Worm (Caenorhabditis elegans): ENCODE data around the gene R10E4.11.

Gene R10E4.11

DNA sequence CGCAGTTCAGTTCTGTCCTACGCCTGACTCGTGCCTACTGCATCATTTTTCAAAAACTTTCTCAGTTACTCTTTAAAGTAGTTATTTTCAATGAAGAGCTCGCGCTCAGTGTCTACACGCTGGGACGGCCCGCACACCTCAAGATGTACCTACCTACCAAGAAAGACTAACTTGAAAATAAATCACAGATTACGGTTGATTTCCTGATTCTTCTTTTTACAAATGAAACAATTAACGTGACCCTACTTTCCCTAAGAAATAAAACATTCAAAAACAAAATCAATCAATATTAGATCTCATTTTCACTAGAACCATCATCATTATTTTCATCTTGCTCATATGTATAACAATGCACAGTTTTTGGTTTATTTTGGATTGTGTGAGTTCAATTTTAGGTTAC is 20.6 kb upstream of the R10E4.11 start, which contains the start of gene H38K22.7:
H38K22.7 (plus strand) TSS at position 301 of the 400 bp plus-strand sequence.
- TF ChIP-seq unc-130 (GFP tag; optimal IDR thresholded peaks at IDR 0.05): no peak
- TF ChIP-seq nhr-80 (tag; optimal IDR thresholded peaks at IDR 0.05): no peak
- TF ChIP-seq mel-28 (tag; optimal IDR thresholded peaks at IDR 0.05; ENCODE audit: borderline replicate concordance): no peak
- no peak for TF ChIP-seq rec-8 (tag; optimal IDR thresholded peaks at IDR 0.05)
- no peak for TF ChIP-seq snpc-1.1 (tag; optimal IDR thresholded peaks at IDR 0.05; ENCODE audit: insufficient read depth)
- no peak for TF ChIP-seq chd-7 (tag; optimal IDR thresholded peaks at IDR 0.05)
- no peak for TF ChIP-seq ceh-27 (GFP tag; optimal IDR thresholded peaks at IDR 0.05)
- no peak for TF ChIP-seq cebp-2 (GFP tag; IDR thresholded peaks at IDR 0.05)
- TF ChIP-seq bed-2 (GFP tag; IDR thresholded peaks at IDR 0.05): no peak
- no peak for TF ChIP-seq snpc-3.4 (tag; optimal IDR thresholded peaks at IDR 0.05)

DNA sequence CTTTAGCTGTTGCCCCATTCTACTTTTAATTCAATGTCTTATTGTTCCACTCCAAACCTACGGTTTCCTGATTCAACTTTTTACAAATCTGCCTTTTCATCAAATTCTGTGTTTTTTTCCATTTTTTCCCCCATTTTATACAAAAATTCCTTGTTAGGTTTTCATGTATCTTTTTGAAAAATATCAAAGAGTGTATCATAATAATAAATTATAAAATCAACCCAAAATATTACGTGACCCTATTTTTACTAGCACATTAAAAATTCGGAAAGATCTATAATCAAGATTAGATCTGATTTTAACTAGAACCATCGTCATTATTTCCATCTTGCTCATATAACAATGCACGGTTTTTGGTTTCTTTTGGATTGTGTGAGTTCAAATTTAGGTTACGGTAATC is 19.3 kb upstream of the R10E4.11 start, which contains the start of gene H38K22.6:
H38K22.6 (plus strand) TSS at position 301 of the 400 bp plus-strand sequence.
- TF ChIP-seq D2030.7 (GFP tag; IDR thresholded peaks at IDR 0.05) (no peak), repo-1 (tag; optimal IDR thresholded peaks at IDR 0.05) (no peak)

DNA sequence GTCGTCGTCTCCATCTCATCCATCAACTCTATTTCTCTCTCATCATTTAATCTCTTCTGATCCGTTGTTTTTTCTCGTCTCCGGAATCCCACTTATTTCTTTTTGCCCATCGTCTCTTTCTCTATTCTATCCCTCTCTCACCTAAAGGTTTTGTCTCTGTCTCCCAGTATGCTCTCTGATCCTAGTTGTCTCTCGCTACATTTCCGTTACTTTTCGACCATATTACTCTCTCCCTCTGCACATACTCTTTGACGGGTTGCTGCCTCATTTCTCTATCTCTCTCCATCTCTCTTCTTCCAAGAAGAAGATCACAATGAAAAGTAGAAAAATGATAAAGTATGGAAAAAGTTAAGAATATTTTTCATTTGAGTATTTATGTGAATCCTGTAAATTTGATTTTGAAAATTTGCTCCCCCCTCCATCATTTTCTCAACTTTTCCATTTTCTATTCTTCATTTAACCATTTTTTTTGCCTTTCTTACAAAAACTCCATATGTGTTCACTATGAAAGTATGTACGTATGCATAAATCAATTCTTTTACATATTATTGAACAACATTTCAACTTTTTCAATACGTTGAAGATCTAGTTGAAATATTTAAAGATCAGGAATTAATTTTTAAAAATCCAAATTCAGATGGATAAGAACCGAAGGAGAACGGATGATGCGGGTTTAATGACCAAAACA is 16.4 kb upstream of the R10E4.11 start, which contains the start of gene tag-131:
tag-131 (plus strand) TSS at position 638 of the 688 bp plus-strand sequence.
- no peak for TF ChIP-seq sptf-2 (GFP tag; optimal IDR thresholded peaks at IDR 0.05)
- no peak for TF ChIP-seq attf-5 (GFP tag; optimal IDR thresholded peaks at IDR 0.05)
- no peak for TF ChIP-seq B0261.1 (tag; optimal IDR thresholded peaks at IDR 0.05)
- TF ChIP-seq B0336.3 (GFP tag; IDR thresholded peaks at IDR 0.05): no peak
- peak; percentile 20; the same call in 1 of the 2 replicates for TF ChIP-seq hmg-1.2 (GFP tag; IDR thresholded peaks at IDR 0.05)

DNA sequence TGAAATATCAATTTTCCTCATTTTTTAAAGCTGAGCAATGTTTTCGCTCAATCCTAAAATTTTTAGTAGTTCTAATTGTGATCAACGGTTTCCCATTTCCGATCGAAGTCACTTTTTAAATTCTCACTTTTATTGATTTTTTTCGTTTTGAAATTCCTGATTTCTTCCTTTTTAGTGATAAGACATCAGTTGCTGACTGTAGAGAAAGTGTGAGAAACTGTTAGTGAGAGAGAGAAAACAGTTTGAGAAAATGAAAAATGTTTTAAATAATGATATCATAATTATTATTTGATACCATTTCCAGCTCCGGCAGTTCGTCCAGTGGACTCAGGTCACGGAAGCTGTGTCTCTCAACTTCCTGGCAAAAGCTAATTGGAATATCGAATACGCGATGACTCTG is 13.7 kb upstream of the R10E4.11 start:
- TF ChIP-seq Y95B8A.8 (GFP tag; IDR thresholded peaks at IDR 0.05) (no peak), nhr-80 (tag; optimal IDR thresholded peaks at IDR 0.05) (peak; percentile 45)

DNA sequence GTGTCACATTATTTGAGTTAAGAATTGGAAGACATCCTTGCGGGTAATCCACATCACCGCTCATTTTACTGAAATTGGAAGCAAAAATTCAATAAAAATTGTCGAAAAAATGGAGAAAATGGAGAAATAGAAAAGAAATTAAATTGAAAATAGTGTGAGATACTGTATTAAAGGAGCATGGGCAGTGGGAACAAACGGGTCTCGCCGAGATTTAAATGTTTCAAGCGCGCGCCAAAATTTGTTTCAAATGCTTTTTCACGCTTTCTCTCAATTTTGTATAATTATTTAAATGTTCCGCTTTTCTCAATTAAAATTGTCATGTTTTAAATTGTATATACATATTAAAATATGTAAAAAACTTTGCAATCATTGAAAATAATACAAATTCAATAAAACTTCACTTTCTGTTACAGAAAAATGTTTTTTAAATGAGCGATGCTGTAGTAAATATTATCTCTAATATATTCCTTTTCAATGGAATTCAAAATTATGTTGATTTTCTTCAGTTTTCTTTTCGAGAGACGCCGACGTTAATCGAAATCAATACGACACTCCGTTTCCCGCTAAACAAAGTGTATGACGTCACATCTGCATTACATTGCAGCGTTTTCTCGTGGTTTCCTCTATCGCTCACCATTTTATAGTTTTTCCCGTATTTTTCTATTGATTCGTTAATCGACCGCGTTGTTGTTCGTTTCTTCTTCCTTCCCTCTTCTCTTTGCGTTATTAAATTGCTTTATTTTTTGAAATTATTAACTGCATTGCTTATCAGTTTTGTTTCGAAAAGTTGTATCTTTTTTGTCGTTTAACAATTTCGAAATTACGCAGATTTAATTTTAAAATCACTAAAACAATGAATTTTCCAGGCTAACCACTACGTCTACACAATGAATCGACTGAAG is 12.5 kb upstream of the R10E4.11 start, which contains the start of the genes evl-14 and dcn-1:
evl-14 (minus strand) TSS at position 68 of the 902 bp plus-strand sequence.
dcn-1 (plus strand) TSS at position 852 of the 902 bp plus-strand sequence.
- TF ChIP-seq mxl-1 (tag; optimal IDR thresholded peaks at IDR 0.05): no peak
- TF ChIP-seq zim-3 (tag; optimal IDR thresholded peaks at IDR 0.05): no peak
- TF ChIP-seq nhr-27 (tag; optimal IDR thresholded peaks at IDR 0.05): no peak
- TF ChIP-seq lsl-1 (GFP tag; optimal IDR thresholded peaks at IDR 0.05): peak; percentile 92
- TF ChIP-seq lin-35 (GFP tag; optimal IDR thresholded peaks at IDR 0.05): no peak
- TF ChIP-seq tbp1 (GFP tag; optimal IDR thresholded peaks at IDR 0.05): no peak
- no peak for TF ChIP-seq aptf-2 (GFP tag; conservative IDR thresholded peaks at IDR 0.05)
- no peak for TF ChIP-seq F22D6.2 (tag; optimal IDR thresholded peaks at IDR 0.05)
- TF ChIP-seq unc-62 (GFP tag; optimal IDR thresholded peaks at IDR 0.05): no peak
- TF ChIP-seq Y79H2A.3 (GFP tag; conservative IDR thresholded peaks at IDR 0.05): no peak
- TF ChIP-seq T26A5.8 (tag; optimal IDR thresholded peaks at IDR 0.05): no peak
- TF ChIP-seq B0019.2 (GFP tag; conservative IDR thresholded peaks at IDR 0.05): no peak
- TF ChIP-seq ama-1 (optimal IDR thresholded peaks at IDR 0.05): no peak
- TF ChIP-seq ama-1 (GFP tag; optimal IDR thresholded peaks at IDR 0.05): no peak
- TF ChIP-seq ceh-79 (tag; optimal IDR thresholded peaks at IDR 0.05): no peak
- TF ChIP-seq nfya-2 (GFP tag; IDR thresholded peaks at IDR 0.05): no peak
- TF ChIP-seq attf-3 (GFP tag; conservative IDR thresholded peaks at IDR 0.05): peak; percentile 96
- peak in 1 of 2 experiments; percentile 20 for TF ChIP-seq let-607 (tag; optimal IDR thresholded peaks at IDR 0.05)
- no peak for TF ChIP-seq ceh-40 (GFP tag; IDR thresholded peaks at IDR 0.05)
- TF ChIP-seq T07F8.4 (tag; optimal IDR thresholded peaks at IDR 0.05): no peak
- TF ChIP-seq chd-7 (tag; optimal IDR thresholded peaks at IDR 0.05): no peak
- TF ChIP-seq aptf-3 (GFP tag; IDR thresholded peaks at IDR 0.05): no peak
- no peak for TF ChIP-seq bed-2 (GFP tag; IDR thresholded peaks at IDR 0.05)

Measured in whole organism, young adult.